Worm (Caenorhabditis elegans) whole organism, midembryonic: Measurements from ENCODE around the gene nhr-31.

Source experiments
- T22C8.4 ChIP-seq: fragments of 200-800 bp; sonication (Bioruptor generic); IDR thresholded peaks from 2 replicates; pipeline ENCODE4 v1.3.6; 2022; ENCODE audit warnings: missing genetic modification characterization, missing compliant biosample characterization
- cog-1 ChIP-seq: sonication (generic microtip); optimal IDR thresholded peaks from 2 replicates; lab custom pipeline; 2016; ENCODE audit warnings: missing genetic modification characterization, missing compliant biosample characterization
- flt-1 ChIP-seq: fragments of 200-800 bp; sonication (Bioruptor generic); IDR thresholded peaks from 2 replicates; pipeline ENCODE4 v1.3.6; 2022; ENCODE audit warnings: missing genetic modification characterization, missing compliant biosample characterization
- klf-2 ChIP-seq: fragments of 200-800 bp; sonication (Bioruptor generic); conservative IDR thresholded peaks from 2 replicates; pipeline ENCODE4 v1.3.6; 2022; ENCODE audit warnings: missing genetic modification reagents, missing genetic modification characterization, missing compliant biosample characterization
- med-1 ChIP-seq: sonication (generic microtip); optimal IDR thresholded peaks from 2 replicates; lab custom pipeline; 2017; ENCODE audit warnings: missing genetic modification characterization, mild to moderate bottlenecking, missing compliant biosample characterization, antibody characterized with exemption, missing genetic modification reagents; ENCODE audit not compliant: insufficient read depth
- ref-1 ChIP-seq: fragments of 200-800 bp; sonication (Bioruptor generic); conservative IDR thresholded peaks from 2 replicates; pipeline ENCODE4 v1.3.6; 2022; ENCODE audit warnings: missing genetic modification reagents, missing genetic modification characterization, missing compliant biosample characterization
- ztf-23 ChIP-seq: fragments of 200-800 bp; sonication (Bioruptor generic); IDR thresholded peaks from 2 replicates; pipeline ENCODE4 v1.3.6; 2022; ENCODE audit warnings: missing genetic modification reagents, missing genetic modification characterization, missing compliant biosample characterization
- ztf-29 ChIP-seq: fragments of 200-800 bp; sonication (Bioruptor generic); IDR thresholded peaks from 2 replicates; pipeline ENCODE4 v1.3.6; 2022; ENCODE audit warnings: missing genetic modification reagents, missing genetic modification characterization, missing compliant biosample characterization

DNA sequence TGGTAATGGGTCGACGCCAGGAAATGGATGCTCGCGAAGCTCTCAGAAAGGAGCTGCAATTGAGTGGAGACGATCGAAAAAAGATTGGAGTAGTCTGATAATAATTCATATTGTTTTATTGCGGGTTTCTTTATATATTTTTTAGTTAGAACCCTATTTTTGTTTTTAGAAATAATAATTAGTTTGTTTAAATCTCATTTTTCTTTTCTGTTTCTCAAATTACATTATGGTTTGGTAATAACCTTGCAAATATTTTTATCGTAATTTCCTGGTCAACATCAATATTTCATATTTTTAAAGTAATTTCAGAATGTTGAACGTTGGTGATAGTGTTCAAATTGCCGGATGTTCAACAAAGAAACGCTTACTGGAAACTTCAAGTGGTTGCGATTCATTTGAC lies 12.6 kb downstream of the nhr-31 start, which contains the start of gene elpc-4:
- TF ChIP-seq ztf-23 (no peak), ref-1 (GFP tag; lab: Robert Waterston, UW) (no peak), klf-2 (GFP tag; lab: Robert Waterston, UW) (no peak), flt-1 (GFP tag; lab: Robert Waterston, UW) (no peak), cog-1 (tag; lab: Kevin White, UChicago) (no peak), med-1 (GFP tag; lab: Kevin White, UChicago) (no peak), T22C8.4 (GFP tag; lab: Robert Waterston, UW) (no peak), ztf-29 (GFP tag; lab: Robert Waterston, UW) (no peak)
